Worm (Caenorhabditis elegans) whole organism, late embryonic: Measurements from ENCODE around the gene T11G6.4.

Source experiments
- C38D4.7 ChIP-seq: fragments of 200-800 bp; sonication (Bioruptor generic); optimal IDR thresholded peaks from 2 replicates; lab custom pipeline; 2018; ENCODE audit warnings: mild to moderate bottlenecking, missing genetic modification characterization, moderate library complexity, missing compliant biosample characterization
- Y22D7AL.16 ChIP-seq: sonication (generic microtip); optimal IDR thresholded peaks from 2 replicates; lab custom pipeline; 2016; ENCODE audit warnings: missing genetic modification characterization, missing compliant biosample characterization
- ama-1 ChIP-seq: fragments of 150-350 bp; optimal IDR thresholded peaks from 2 replicates; lab custom pipeline; 2014
- ceh-9 ChIP-seq: sonication (generic microtip); optimal IDR thresholded peaks from 2 replicates; lab custom pipeline; 2016; ENCODE audit warnings: mild to moderate bottlenecking, missing genetic modification characterization, inconsistent platforms, missing compliant biosample characterization
- dmd-4 ChIP-seq: sonication (generic microtip); optimal IDR thresholded peaks from 2 replicates; lab custom pipeline; 2016; ENCODE audit warnings: borderline replicate concordance, missing genetic modification characterization, missing compliant biosample characterization
- fkh-10 ChIP-seq: fragments of 150-350 bp; optimal IDR thresholded peaks from 2 replicates; lab custom pipeline; 2014; ENCODE audit warnings: missing biosample characterization, missing genetic modification reagents, missing genetic modification characterization
- hlh-15 ChIP-seq: sonication (generic microtip); optimal IDR thresholded peaks from 2 replicates; lab custom pipeline; 2016; ENCODE audit warnings: missing genetic modification characterization, missing compliant biosample characterization
- nfya-1 ChIP-seq: sonication (generic microtip); optimal IDR thresholded peaks from 2 replicates; lab custom pipeline; 2017; ENCODE audit warnings: missing genetic modification characterization, mild to moderate bottlenecking, missing compliant biosample characterization, antibody characterized with exemption, moderate library complexity
- nhr-11 ChIP-seq: fragments of 150-350 bp; optimal IDR thresholded peaks from 2 replicates; lab custom pipeline; 2014; ENCODE audit warnings: missing biosample characterization, missing genetic modification characterization
- pha-4 ChIP-seq: fragments of 150-350 bp; optimal IDR thresholded peaks from 2 replicates; lab custom pipeline; 2018; ENCODE audit warnings: missing biosample characterization, missing genetic modification reagents, missing genetic modification characterization
- pqm-1 ChIP-seq: sonication (generic microtip); optimal IDR thresholded peaks from 2 replicates; lab custom pipeline; 2016; ENCODE audit warnings: missing genetic modification characterization, missing compliant biosample characterization

- TF ChIP-seq Y22D7AL.16 (tag; lab: Kevin White, UChicago), result no peak
- TF ChIP-seq C38D4.7 (GFP tag; lab: Kevin White, UChicago), result no peak
- no peak for TF ChIP-seq nfya-1 (tag; lab: Kevin White, UChicago)
- no peak for TF ChIP-seq pha-4 (tag; lab: Kevin White, UChicago)
- no peak for TF ChIP-seq fkh-10 (GFP tag; lab: Kevin White, UChicago)
- no peak for TF ChIP-seq nhr-11
- no peak for TF ChIP-seq ceh-9 (tag; lab: Kevin White, UChicago)
- no peak for TF ChIP-seq dmd-4 (tag; lab: Kevin White, UChicago)
- no peak for TF ChIP-seq hlh-15 (tag; lab: Kevin White, UChicago)
- no peak for TF ChIP-seq pqm-1 (tag; lab: Kevin White, UChicago)
- no peak for TF ChIP-seq ama-1 (lab: Kevin White, UChicago)
Measured at ce11 chrIV:10812099-10812498, 39.6 kb downstream of the T11G6.4 start, which contains the start of gene miz-1.
